Worm (Caenorhabditis elegans) whole organism, dauer: Measurements from ENCODE around the gene clc-33.
"Not testable (repeated sequence)": the region's sequence is repeated elsewhere in the genome, so short reads cannot be mapped to it uniquely, and the experiment has no call there.

Experiments used
- unc-62 ChIP-seq: sonication (generic microtip); optimal IDR thresholded peaks from 2 replicates; lab custom pipeline; 2017; ENCODE audit warnings: missing biosample characterization, missing genetic modification reagents, missing genetic modification characterization

Gene clc-33

DNA sequence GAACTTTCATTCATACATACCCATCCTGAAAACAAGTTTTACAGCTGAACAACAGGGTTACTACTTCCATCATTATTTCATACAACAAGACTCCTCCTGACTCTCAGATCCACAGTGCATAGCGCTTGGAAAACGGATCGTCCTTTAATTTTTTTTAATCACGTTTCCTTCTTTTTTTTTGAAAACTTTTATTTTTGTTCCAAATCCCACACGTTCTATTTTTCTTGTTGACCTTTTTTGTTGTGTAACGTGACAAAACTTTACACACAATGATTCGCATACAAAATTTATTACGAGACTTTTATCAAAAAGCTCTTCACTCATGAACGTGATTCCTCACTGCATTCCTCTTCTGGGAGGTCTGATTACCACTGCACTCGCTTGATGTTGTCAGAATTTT lies at the start of gene clc-33:
TSS of gene clc-33 (plus strand) at position 301 of the 400 bp plus-strand sequence.
- TF ChIP-seq unc-62 (GFP tag; lab: Kevin White, UChicago): no peak

DNA sequence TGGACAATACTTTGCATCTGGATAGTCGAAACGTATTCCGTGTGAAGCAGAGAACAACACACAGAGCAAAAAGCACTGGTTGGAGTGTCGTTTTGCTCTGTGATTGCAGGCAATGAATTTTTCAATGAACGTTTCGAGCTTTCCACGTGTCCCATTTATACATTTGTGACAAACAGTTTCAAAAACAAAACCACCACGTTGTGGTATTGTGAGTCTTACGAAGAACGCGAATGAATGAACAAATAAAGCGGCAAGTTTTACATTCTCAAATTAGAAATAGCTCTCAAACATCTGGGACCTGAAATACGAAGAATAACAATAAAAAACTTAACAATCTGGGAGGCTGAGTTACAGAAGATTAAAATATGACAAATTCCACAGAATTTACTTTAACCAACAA lies 48.4 kb upstream of the clc-33 start, which contains the start of gene F46F5.1:
TSS of gene F46F5.1 (minus strand) at position 101 of the 400 bp plus-strand sequence.
- no peak for TF ChIP-seq unc-62 (GFP tag; lab: Kevin White, UChicago)

ce11 chrII:796916-797315 lies 43.3 kb upstream of the clc-33 start:
- no peak for TF ChIP-seq unc-62 (GFP tag; lab: Kevin White, UChicago)

- TF ChIP-seq unc-62 (GFP tag; lab: Kevin White, UChicago): no peak
Observed at ce11 chrII:797445-797844, 42.8 kb upstream of the clc-33 start.

- TF ChIP-seq unc-62 (GFP tag; lab: Kevin White, UChicago): no peak
Observed at ce11 chrII:799700-800099, 40.5 kb upstream of the clc-33 start, which contains the start of gene F46F5.14. F46F5.14 (plus strand) TSS chrII:800000.

ce11 chrII:803009-803408 lies 37.2 kb upstream of the clc-33 start, which contains the start of gene F46F5.13:
F46F5.13 (plus strand) TSS chrII:803309.
- no peak for TF ChIP-seq unc-62 (GFP tag; lab: Kevin White, UChicago)

ce11 chrII:808457-808856 lies 31.8 kb upstream of the clc-33 start, which contains the start of gene F46F5.11:
F46F5.11 (plus strand) TSS chrII:808757.
- TF ChIP-seq unc-62 (GFP tag; lab: Kevin White, UChicago): no peak

- TF ChIP-seq unc-62 (GFP tag; lab: Kevin White, UChicago): no peak
Observed at ce11 chrII:812917-813316, 27.3 kb upstream of the clc-33 start, which contains the start of gene F46F5.5. F46F5.5 (minus strand) TSS chrII:813017.

ce11 chrII:814737-815136 lies 25.5 kb upstream of the clc-33 start, which contains the start of gene msrp-3:
msrp-3 (minus strand) TSS chrII:814837.
- no peak for TF ChIP-seq unc-62 (GFP tag; lab: Kevin White, UChicago)

- TF ChIP-seq unc-62 (GFP tag; lab: Kevin White, UChicago): no peak
Observed at ce11 chrII:820519-820918, 19.7 kb upstream of the clc-33 start, which contains the start of gene F46F5.7. F46F5.7 (minus strand) TSS chrII:820619.

- no peak for TF ChIP-seq unc-62 (GFP tag; lab: Kevin White, UChicago)
Observed at ce11 chrII:821514-821913, 18.7 kb upstream of the clc-33 start, which contains the start of gene F46F5.8. F46F5.8 (minus strand) TSS chrII:821614.

- not testable (repeated sequence) for TF ChIP-seq unc-62 (GFP tag; lab: Kevin White, UChicago)
Observed at ce11 chrII:822730-823129, 17.5 kb upstream of the clc-33 start, which contains the start of gene msrp-4. msrp-4 (minus strand) TSS chrII:822830.

DNA sequence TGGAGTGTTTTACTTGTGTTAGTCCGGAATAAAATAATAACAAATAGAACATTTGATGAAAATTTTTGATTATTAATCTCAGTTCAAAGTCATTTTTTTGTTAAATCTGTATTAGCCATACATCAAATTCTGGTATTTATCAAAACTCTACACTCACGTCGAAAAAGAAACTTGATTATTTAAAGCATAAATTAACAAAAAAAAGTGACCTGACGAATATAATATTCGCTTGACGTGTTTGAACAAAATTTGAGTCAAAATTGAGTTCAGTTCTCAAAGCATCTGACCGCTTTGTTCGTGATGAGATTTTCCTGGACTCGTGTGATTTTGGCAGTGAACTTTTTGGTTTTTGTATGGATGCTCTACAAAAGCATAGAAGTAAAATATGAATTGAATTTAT lies 16.7 kb upstream of the clc-33 start, which contains the start of gene F46F5.10:
TSS of gene F46F5.10 (plus strand) at position 301 of the 400 bp plus-strand sequence.
- TF ChIP-seq unc-62 (GFP tag; lab: Kevin White, UChicago): no peak

- no peak for TF ChIP-seq unc-62 (GFP tag; lab: Kevin White, UChicago)
Observed at ce11 chrII:825521-825920, 14.7 kb upstream of the clc-33 start, which contains the start of gene F28A10.1. F28A10.1 (plus strand) TSS chrII:825821.

DNA sequence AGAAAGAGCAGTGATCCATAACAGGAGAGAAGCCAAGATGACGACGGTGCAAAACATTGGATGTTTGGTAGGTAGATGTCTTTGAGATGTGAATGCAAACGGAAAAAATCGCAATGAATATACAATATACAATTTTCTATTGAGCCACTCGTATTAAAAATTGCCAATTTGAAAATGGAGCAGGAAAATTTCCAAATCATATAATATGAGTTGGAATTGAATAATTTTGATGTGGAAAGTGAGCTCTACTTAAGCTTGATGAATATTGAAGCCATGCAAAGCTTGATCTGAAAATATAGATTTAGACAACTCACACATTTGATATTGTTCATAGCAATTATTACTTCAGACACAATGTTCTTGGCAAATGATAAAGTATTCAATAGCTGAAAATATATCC lies 1.8 kb upstream of the clc-33 start, which contains the start of gene F28A10.8:
TSS of gene F28A10.8 (minus strand) at position 101 of the 400 bp plus-strand sequence.
- TF ChIP-seq unc-62 (GFP tag; lab: Kevin White, UChicago): no peak

DNA sequence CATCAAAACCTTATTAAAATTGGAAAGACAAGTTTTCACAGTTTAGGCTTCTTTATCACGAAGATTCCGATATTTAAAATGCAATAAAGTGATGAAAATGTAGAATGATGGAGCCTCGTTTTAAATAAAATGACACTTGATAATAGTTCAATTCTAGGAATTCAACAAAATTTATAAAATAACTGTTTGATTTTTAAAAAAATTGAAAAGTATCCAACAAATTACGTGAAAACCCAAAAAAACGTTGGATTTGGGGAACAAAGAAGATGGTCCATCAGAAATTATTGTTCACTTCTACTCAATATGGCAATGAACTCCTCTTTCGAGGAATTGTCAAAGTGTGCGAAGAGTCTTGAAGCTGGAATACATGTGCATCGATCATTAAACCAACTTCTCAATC lies 3.7 kb downstream of the clc-33 start, which contains the start of gene F28A10.4:
TSS of gene F28A10.4 (plus strand) at position 301 of the 400 bp plus-strand sequence.
- TF ChIP-seq unc-62 (GFP tag; lab: Kevin White, UChicago): no peak

ce11 chrII:845618-846017 lies 5.4 kb downstream of the clc-33 start, which contains the start of gene F28A10.7:
F28A10.7 (minus strand) TSS chrII:845718.
- TF ChIP-seq unc-62 (GFP tag; lab: Kevin White, UChicago): no peak
